Worm (Caenorhabditis elegans) whole organism, L2 larva: ENCODE data around the gene F32D8.15.
A peak's percentile ranks its signal among the peaks of the same experiment; 100 is the strongest.

Experiments
- C34F6.9 ChIP-seq: fragments of 150-350 bp; optimal IDR thresholded peaks from 2 replicates; lab custom pipeline; 2014; ENCODE audit warnings: missing biosample characterization, missing genetic modification characterization
- F13H6.1 ChIP-seq: sonication (generic microtip); optimal IDR thresholded peaks from 2 replicates; lab custom pipeline; 2016; ENCODE audit warnings: missing genetic modification characterization, missing compliant biosample characterization
- R02D3.7 ChIP-seq: fragments of 150-350 bp; optimal IDR thresholded peaks from 2 replicates; lab custom pipeline; 2014; ENCODE audit warnings: missing biosample characterization, missing genetic modification characterization
- Y55F3AM.14 ChIP-seq: fragments of 200-800 bp; sonication (Bioruptor generic); optimal IDR thresholded peaks from 2 replicates; lab custom pipeline; 2018; ENCODE audit warnings: mild to moderate bottlenecking, missing genetic modification characterization, missing compliant biosample characterization
- ZK546.5 ChIP-seq: sonication (generic microtip); optimal IDR thresholded peaks from 2 replicates; lab custom pipeline; 2017; ENCODE audit warnings: missing biosample characterization, missing genetic modification characterization
- aly-2 ChIP-seq: fragments of 150-350 bp; optimal IDR thresholded peaks from 2 replicates; lab custom pipeline; 2014; ENCODE audit warnings: missing biosample characterization, missing genetic modification characterization
- ama-1 ChIP-seq: fragments of 150-350 bp; optimal IDR thresholded peaks from 2 replicates; lab custom pipeline; 2018; ENCODE audit warnings: inconsistent platforms
- blmp-1 ChIP-seq: sonication (generic microtip); optimal IDR thresholded peaks from 2 replicates; lab custom pipeline; 2017; ENCODE audit warnings: missing genetic modification characterization, mild to moderate bottlenecking, missing compliant biosample characterization, antibody characterized with exemption, moderate library complexity; ENCODE audit not compliant: insufficient read depth
- ceh-82 ChIP-seq: fragments of 150-350 bp; optimal IDR thresholded peaks from 2 replicates; lab custom pipeline; 2014; ENCODE audit warnings: missing biosample characterization, missing genetic modification characterization
- crh-2 ChIP-seq: sonication (generic microtip); optimal IDR thresholded peaks from 2 replicates; lab custom pipeline; 2017; ENCODE audit warnings: missing biosample characterization, missing genetic modification characterization
- dmd-4 ChIP-seq: sonication (generic microtip); optimal IDR thresholded peaks from 2 replicates; lab custom pipeline; 2017; ENCODE audit warnings: missing biosample characterization, missing genetic modification characterization
- egl-27 ChIP-seq: sonication (generic microtip); optimal IDR thresholded peaks from 3 replicates; lab custom pipeline; 2017; ENCODE audit warnings: missing biosample characterization, missing genetic modification reagents, missing genetic modification characterization
- elt-1 ChIP-seq: fragments of 150-350 bp; optimal IDR thresholded peaks from 2 replicates; lab custom pipeline; 2014; ENCODE audit warnings: missing biosample characterization, missing genetic modification characterization
- elt-3 ChIP-seq: sonication (generic microtip); optimal IDR thresholded peaks from 2 replicates; lab custom pipeline; 2017; ENCODE audit warnings: missing biosample characterization, missing genetic modification characterization
- fos-1 ChIP-seq: fragments of 150-350 bp; optimal IDR thresholded peaks from 2 replicates; lab custom pipeline; 2014; ENCODE audit warnings: missing biosample characterization, missing genetic modification characterization
- gmeb-1 ChIP-seq: fragments of 150-350 bp; optimal IDR thresholded peaks from 2 replicates; lab custom pipeline; 2014; ENCODE audit warnings: missing biosample characterization, missing genetic modification characterization
- lin-11 ChIP-seq: fragments of 150-350 bp; sonication (generic microtip); optimal IDR thresholded peaks from 2 replicates; lab custom pipeline; 2014; ENCODE audit warnings: missing biosample characterization, missing genetic modification characterization, inconsistent platforms, mixed read lengths
- lin-13 ChIP-seq: fragments of 150-350 bp; optimal IDR thresholded peaks from 2 replicates; lab custom pipeline; 2014; ENCODE audit warnings: missing biosample characterization, missing genetic modification reagents, missing genetic modification characterization
- lsy-2 ChIP-seq, 2 experiments: fragments of 150-350 bp in 1 of 2; sonication (generic microtip) in 1 of 2; optimal IDR thresholded peaks; 2 replicates each; lab custom pipeline; 2014 to 2017; ENCODE audit warnings: missing biosample characterization in 2 of 2, missing genetic modification characterization in 2 of 2
- mab-5 ChIP-seq: fragments of 150-350 bp; optimal IDR thresholded peaks from 2 replicates; lab custom pipeline; 2014; ENCODE audit warnings: missing biosample characterization, missing genetic modification characterization
- mdl-1 ChIP-seq, 2 experiments: fragments of 150-350 bp in 1 of 2; sonication (generic microtip) in 1 of 2; optimal IDR thresholded peaks; 2 replicates each; lab custom pipeline; 2017; ENCODE audit warnings: missing biosample characterization in 2 of 2, missing genetic modification characterization in 2 of 2
- nhr-10 ChIP-seq: sonication (generic microtip); optimal IDR thresholded peaks from 2 replicates; lab custom pipeline; 2017; ENCODE audit warnings: missing biosample characterization, missing genetic modification characterization
- nhr-12 ChIP-seq: fragments of 150-350 bp; optimal IDR thresholded peaks from 2 replicates; lab custom pipeline; 2014; ENCODE audit warnings: missing biosample characterization, missing genetic modification characterization
- nhr-129 ChIP-seq: fragments of 150-350 bp; optimal IDR thresholded peaks from 2 replicates; lab custom pipeline; 2014; ENCODE audit warnings: missing biosample characterization, missing genetic modification characterization
- nhr-21 ChIP-seq: fragments of 150-350 bp; optimal IDR thresholded peaks from 2 replicates; lab custom pipeline; 2014; ENCODE audit warnings: missing biosample characterization, missing genetic modification characterization
- nhr-237 ChIP-seq: fragments of 150-350 bp; optimal IDR thresholded peaks from 2 replicates; lab custom pipeline; 2014; ENCODE audit warnings: missing biosample characterization, missing genetic modification characterization
- nhr-25 ChIP-seq: fragments of 150-350 bp; sonication (generic microtip); optimal IDR thresholded peaks from 3 replicates; lab custom pipeline; 2014; ENCODE audit warnings: missing biosample characterization, missing genetic modification characterization
- nhr-6 ChIP-seq: fragments of 150-350 bp; optimal IDR thresholded peaks from 2 replicates; lab custom pipeline; 2014; ENCODE audit warnings: missing biosample characterization, missing genetic modification characterization
- nhr-77 ChIP-seq: fragments of 150-350 bp; optimal IDR thresholded peaks from 2 replicates; lab custom pipeline; 2014; ENCODE audit warnings: missing biosample characterization, missing genetic modification characterization
- sem-4 ChIP-seq: fragments of 150-350 bp; optimal IDR thresholded peaks from 2 replicates; lab custom pipeline; 2014; ENCODE audit warnings: missing biosample characterization, missing genetic modification reagents, missing genetic modification characterization
- sma-3 ChIP-seq: sonication (generic microtip); optimal IDR thresholded peaks from 2 replicates; lab custom pipeline; 2016; ENCODE audit warnings: missing genetic modification reagents, missing genetic modification characterization, missing compliant biosample characterization
- sma-9 ChIP-seq, 2 experiments: fragments of 150-350 bp in 1 of 2; sonication (generic microtip) in 1 of 2; optimal IDR thresholded peaks; 2 replicates each; lab custom pipeline; 2014 to 2016; ENCODE audit warnings: missing genetic modification characterization in 2 of 2, mild to moderate bottlenecking in 1 of 2, missing biosample characterization in 1 of 2, missing compliant biosample characterization in 1 of 2, missing genetic modification reagents in 1 of 2, moderate library complexity in 1 of 2
- snpc-4 ChIP-seq: fragments of 150-350 bp; optimal IDR thresholded peaks from 2 replicates; lab custom pipeline; 2014; ENCODE audit warnings: missing biosample characterization, missing genetic modification characterization
- unc-55 ChIP-seq: fragments of 150-350 bp; sonication (generic microtip); optimal IDR thresholded peaks from 3 replicates; lab custom pipeline; 2014; ENCODE audit warnings: missing biosample characterization, missing genetic modification reagents, missing genetic modification characterization
- zag-1 ChIP-seq: fragments of 150-350 bp; optimal IDR thresholded peaks from 2 replicates; lab custom pipeline; 2014; ENCODE audit warnings: missing biosample characterization, missing genetic modification characterization
- ztf-1 ChIP-seq: fragments of 200-800 bp; sonication (Bioruptor generic); conservative IDR thresholded peaks from 2 replicates; pipeline ENCODE4 v1.3.6; 2022; ENCODE audit warnings: missing genetic modification characterization, missing compliant biosample characterization
- ztf-11 ChIP-seq: sonication (generic microtip); optimal IDR thresholded peaks from 2 replicates; lab custom pipeline; 2017; ENCODE audit warnings: missing biosample characterization, missing genetic modification characterization
- ztf-4 ChIP-seq: fragments of 150-350 bp; optimal IDR thresholded peaks from 2 replicates; lab custom pipeline; 2014; ENCODE audit warnings: missing biosample characterization, missing genetic modification characterization

Gene F32D8.15

ce11 chrV:10856901-10857637, 46.8 kb upstream of the F32D8.15 start (continued):
- TF ChIP-seq ztf-11 = no peak
- TF ChIP-seq crh-2 = no peak
- TF ChIP-seq nhr-25 = no peak
- no peak for TF ChIP-seq gmeb-1 (tag; lab: Kevin White, UChicago)
- TF ChIP-seq unc-55 (GFP tag; lab: Kevin White, UChicago) = peak; percentile 38
- peak; percentile 43 for TF ChIP-seq C34F6.9 (tag; lab: Kevin White, UChicago)
- no peak for TF ChIP-seq nhr-6 (tag; lab: Kevin White, UChicago)
- TF ChIP-seq fos-1 = peak; percentile 14

- TF ChIP-seq ama-1 = peak; percentile 48
- peak; percentile 81 for TF ChIP-seq mab-5 (tag; lab: Kevin White, UChicago)
- peak; percentile 84 for TF ChIP-seq zag-1 (tag; lab: Kevin White, UChicago)
- TF ChIP-seq nhr-12 (tag; lab: Kevin White, UChicago) = peak; percentile 10
- TF ChIP-seq mdl-1 (tag; optimal IDR thresholded peaks at IDR 0.05; lab: Kevin White, UChicago) = peak; percentile 86 to 91
- TF ChIP-seq nhr-77 (tag; lab: Kevin White, UChicago) = no peak
- TF ChIP-seq lsy-2 (tag; optimal IDR thresholded peaks at IDR 0.05; lab: Kevin White, UChicago) = peak in 1 of 2 experiments; percentile 84
- TF ChIP-seq ztf-11 = no peak
- TF ChIP-seq sma-9 (GFP tag; optimal IDR thresholded peaks at IDR 0.05; lab: Kevin White, UChicago) = peak; percentile 97
- no peak for TF ChIP-seq sma-9 (tag; optimal IDR thresholded peaks at IDR 0.05; lab: Kevin White, UChicago)
- TF ChIP-seq lin-13 = peak; percentile 37
- TF ChIP-seq dmd-4 (tag; lab: Kevin White, UChicago) = no peak
- TF ChIP-seq unc-55 (GFP tag; lab: Kevin White, UChicago) = peak; percentile 39
- peak; percentile 39 for TF ChIP-seq fos-1
- peak; percentile 76 for TF ChIP-seq ztf-4
- TF ChIP-seq ceh-82 (tag; lab: Kevin White, UChicago) = no peak
- TF ChIP-seq Y55F3AM.14 (GFP tag; lab: Kevin White, UChicago) = peak; percentile 96
- peak; percentile 94 for TF ChIP-seq F13H6.1 (tag; lab: Kevin White, UChicago)
- TF ChIP-seq C34F6.9 (tag; lab: Kevin White, UChicago) = peak; percentile 75
- TF ChIP-seq nhr-6 (tag; lab: Kevin White, UChicago) = peak; percentile 54
- TF ChIP-seq lin-11 (tag; lab: Kevin White, UChicago) = peak; percentile 62
- peak; percentile 72 for TF ChIP-seq egl-27 (tag; lab: Kevin White, UChicago)
- TF ChIP-seq aly-2 (tag; lab: Kevin White, UChicago) = no peak
- TF ChIP-seq elt-1 (tag; lab: Kevin White, UChicago) = no peak
- TF ChIP-seq nhr-21 = peak; percentile 82
- TF ChIP-seq crh-2 = peak; percentile 62
- peak; percentile 79 for TF ChIP-seq sem-4
- peak; percentile 89 for TF ChIP-seq nhr-129 (tag; lab: Kevin White, UChicago)
- TF ChIP-seq snpc-4 (tag; lab: Kevin White, UChicago) = peak; percentile 41
These were observed 45.5 kb upstream of the F32D8.15 start for ce11 chrV:10858340-10858739.

- no peak for TF ChIP-seq ZK546.5 (tag; lab: Kevin White, UChicago)
- TF ChIP-seq nhr-25 = peak; percentile 56
- no peak for TF ChIP-seq nhr-6 (tag; lab: Kevin White, UChicago)
- peak; percentile 47 for TF ChIP-seq nhr-129 (tag; lab: Kevin White, UChicago)
- no peak for TF ChIP-seq nhr-21
- no peak for TF ChIP-seq mdl-1 (tag; optimal IDR thresholded peaks at IDR 0.05; lab: Kevin White, UChicago)
- no peak for TF ChIP-seq elt-3
- TF ChIP-seq crh-2 = no peak
- TF ChIP-seq F13H6.1 (tag; lab: Kevin White, UChicago) = peak; percentile 18
- TF ChIP-seq, all 48 proteins: peak for 3
These were observed 44.7 kb upstream of the F32D8.15 start for ce11 chrV:10859048-10859637.

ce11 chrV:10859775-10860174, 44.1 kb upstream of the F32D8.15 start:
- peak; percentile 77 for TF ChIP-seq sma-9 (GFP tag; optimal IDR thresholded peaks at IDR 0.05; lab: Kevin White, UChicago)
- TF ChIP-seq sma-9 (tag; optimal IDR thresholded peaks at IDR 0.05; lab: Kevin White, UChicago) = no peak
- TF ChIP-seq nhr-10 (tag; lab: Kevin White, UChicago) = no peak
- no peak for TF ChIP-seq ZK546.5 (tag; lab: Kevin White, UChicago)
- peak; percentile 94 for TF ChIP-seq fos-1
- peak; percentile 44 for TF ChIP-seq blmp-1
- TF ChIP-seq F13H6.1 (tag; lab: Kevin White, UChicago) = peak; percentile 11
- no peak for TF ChIP-seq ama-1
- TF ChIP-seq gmeb-1 (tag; lab: Kevin White, UChicago) = peak; percentile 24
- TF ChIP-seq nhr-21 = no peak
- peak; percentile 66 for TF ChIP-seq Y55F3AM.14 (GFP tag; lab: Kevin White, UChicago)
- peak; percentile 18 for TF ChIP-seq nhr-25
- TF ChIP-seq ztf-1 (GFP tag; lab: Robert Waterston, UW) = no peak
- no peak for TF ChIP-seq crh-2
- no peak for TF ChIP-seq R02D3.7
- TF ChIP-seq nhr-237 = no peak
- peak; percentile 17 for TF ChIP-seq sma-3
- no peak for TF ChIP-seq ceh-82 (tag; lab: Kevin White, UChicago)
- no peak for TF ChIP-seq sem-4
- TF ChIP-seq C34F6.9 (tag; lab: Kevin White, UChicago) = peak; percentile 3
- no peak for TF ChIP-seq lin-13
- no peak for TF ChIP-seq elt-1 (tag; lab: Kevin White, UChicago)
